ENCODE assay signal across 4 worm cellular contexts in genomic region chrX:15285554-15285953, ce11.
TF ChIP-seq lines count a peak whose summit lies in the region.

No protein-coding gene starts in this region.

TF ChIP-seq in whole organism, L1 larva, 84 proteins besides CTCF, POLR2A, EP300 and RAD21:
- TF ChIP-seq nhr-85 (tag; lab: Kevin White, UChicago) (peak; percentile 27), unc-62 (GFP tag; optimal IDR thresholded peaks at IDR 0.05; lab: Kevin White, UChicago) (no peak), snpc-4 (tag; optimal IDR thresholded peaks at IDR 0.05; lab: Kevin White, UChicago) (peak; percentile 86)

TF ChIP-seq in whole organism, L2 larva, 48 proteins besides CTCF, POLR2A, EP300 and RAD21:
- TF ChIP-seq elt-1 (tag; optimal IDR thresholded peaks at IDR 0.05; lab: Kevin White, UChicago) (no peak), snpc-4 (tag; optimal IDR thresholded peaks at IDR 0.05; lab: Kevin White, UChicago) (peak; percentile 58)

TF ChIP-seq in whole organism, L3 larva, 47 proteins besides CTCF, POLR2A, EP300 and RAD21:
- TF ChIP-seq lsy-12 (tag; optimal IDR thresholded peaks at IDR 0.05; lab: Kevin White, UChicago) = peak; percentile 18
- no peak for TF ChIP-seq ztf-4 (tag; optimal IDR thresholded peaks at IDR 0.05; lab: Kevin White, UChicago)
- peak; percentile 76 for TF ChIP-seq snpc-4 (tag; optimal IDR thresholded peaks at IDR 0.05; lab: Kevin White, UChicago)

TF ChIP-seq in whole organism, L4 larva, 104 proteins besides CTCF, POLR2A, EP300 and RAD21:
- peak; percentile 61 for TF ChIP-seq aha-1 (tag; lab: Kevin White, UChicago)
- no peak for TF ChIP-seq D1046.2 (GFP tag; IDR thresholded peaks at IDR 0.05; lab: Robert Waterston, UW)

Comparison
In these comparisons a context has a peak if more than half of its experiments do, and no peak if none do; other contexts are left out.
1. Of the 29 proteins assayed by ChIP-seq in both whole organism, L4 larva and whole organism, L1 larva: peak only in whole organism, L4 larva: aha-1; only in whole organism, L1 larva: snpc-4; in both: none; in neither: 27.